Worm (Caenorhabditis elegans): Measurements from ENCODE around the gene acr-21.

Gene acr-21

DNA sequence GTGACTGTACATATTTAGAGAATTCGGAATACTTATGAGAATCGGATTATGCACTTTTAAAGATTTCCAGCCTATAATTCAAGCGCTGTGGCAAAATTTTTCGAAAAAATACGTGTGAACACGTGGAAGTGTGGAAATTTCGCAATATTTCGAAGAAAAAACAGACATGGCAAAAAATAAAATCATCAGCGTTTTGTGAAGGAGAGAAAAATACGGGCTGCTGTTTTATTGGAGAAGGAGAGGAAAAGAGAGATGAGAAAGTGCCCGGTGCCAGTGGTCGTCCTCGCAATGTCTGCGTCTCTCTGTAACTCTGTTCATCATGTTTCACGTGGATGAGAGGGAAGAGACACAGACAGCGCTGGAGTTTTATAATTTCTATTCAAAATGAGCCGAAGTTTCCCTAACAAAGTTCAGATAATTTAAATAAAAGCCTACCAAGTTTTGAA is 24.4 kb downstream of the acr-21 start (continued):
- TF ChIP-seq jun-1 (tag; optimal IDR thresholded peaks at IDR 0.05) (peak; percentile 58), rnt-1 (tag; optimal IDR thresholded peaks at IDR 0.05) (peak; percentile 83), alr-1 (tag; optimal IDR thresholded peaks at IDR 0.05; ENCODE audit: borderline replicate concordance) (no peak), xbp-1 (tag; optimal IDR thresholded peaks at IDR 0.05) (peak; percentile 58), fos-1 (tag; optimal IDR thresholded peaks at IDR 0.05) (no peak), nhr-90 (tag; optimal IDR thresholded peaks at IDR 0.05; ENCODE audit: poor library complexity) (peak; percentile 76), dpl-1 (GFP tag; optimal IDR thresholded peaks at IDR 0.05) (peak; percentile 43 to 66 (median 62)), tlp-1 (tag; optimal IDR thresholded peaks at IDR 0.05) (no peak), sox-4 (tag; optimal IDR thresholded peaks at IDR 0.05) (no peak), blmp-1 (tag; optimal IDR thresholded peaks at IDR 0.05) (peak; percentile 82), C04F5.9 (tag; optimal IDR thresholded peaks at IDR 0.05) (no peak), nhr-84 (tag; optimal IDR thresholded peaks at IDR 0.05) (no peak), pag-3 (tag; optimal IDR thresholded peaks at IDR 0.05; ENCODE audit: borderline replicate concordance, insufficient read depth) (peak; percentile 81), swsn-7 (tag; optimal IDR thresholded peaks at IDR 0.05) (peak; percentile 74), nhr-237 (tag; optimal IDR thresholded peaks at IDR 0.05) (no peak), ama-1 (optimal IDR thresholded peaks at IDR 0.05) (peak; percentile 77), nhr-19 (GFP tag; conservative IDR thresholded peaks at IDR 0.05) (peak; percentile 89), snu-23 (GFP tag; optimal IDR thresholded peaks at IDR 0.05) (peak; percentile 85), unc-30 (tag; optimal IDR thresholded peaks at IDR 0.05) (no peak), nhr-77 (tag; optimal IDR thresholded peaks at IDR 0.05) (peak; percentile 45), ces-1 (GFP tag; optimal IDR thresholded peaks at IDR 0.05) (no peak), hlh-17 (GFP tag; optimal IDR thresholded peaks at IDR 0.05; ENCODE audit: borderline replicate concordance) (no peak), mep-1 (tag; optimal IDR thresholded peaks at IDR 0.05) (peak; percentile 75), unc-130 (tag; optimal IDR thresholded peaks at IDR 0.05) (peak; percentile 81), efl-3 (GFP tag; optimal IDR thresholded peaks at IDR 0.05) (no peak), C16A3.4 (tag; optimal IDR thresholded peaks at IDR 0.05) (peak; percentile 30), aha-1 (tag; optimal IDR thresholded peaks at IDR 0.05) (no peak), nhr-12 (tag; optimal IDR thresholded peaks at IDR 0.05) (no peak), ceh-63 (GFP tag; optimal IDR thresholded peaks at IDR 0.05) (no peak), hlh-4 (tag; optimal IDR thresholded peaks at IDR 0.05) (no peak), grh-1 (GFP tag; IDR thresholded peaks at IDR 0.05) (no peak), lin-14 (GFP tag; optimal IDR thresholded peaks at IDR 0.05) (peak; percentile 90), skn-1 (tag; optimal IDR thresholded peaks at IDR 0.05) (peak; percentile 90), sup-37 (GFP tag; optimal IDR thresholded peaks at IDR 0.05) (no peak), mef-2 (tag; optimal IDR thresholded peaks at IDR 0.05) (no peak), elt-2 (tag; optimal IDR thresholded peaks at IDR 0.05) (peak; percentile 53), mdl-1 (tag; optimal IDR thresholded peaks at IDR 0.05) (peak in 1 of 2 experiments; percentile 90), unc-62 (GFP tag; optimal IDR thresholded peaks at IDR 0.05) (no peak), mab-9 (GFP tag; IDR thresholded peaks at IDR 0.05) (peak; percentile 47; the same call in 1 of the 2 replicates), fkh-4 (tag; optimal IDR thresholded peaks at IDR 0.05; ENCODE audit: borderline replicate concordance) (no peak)

DNA sequence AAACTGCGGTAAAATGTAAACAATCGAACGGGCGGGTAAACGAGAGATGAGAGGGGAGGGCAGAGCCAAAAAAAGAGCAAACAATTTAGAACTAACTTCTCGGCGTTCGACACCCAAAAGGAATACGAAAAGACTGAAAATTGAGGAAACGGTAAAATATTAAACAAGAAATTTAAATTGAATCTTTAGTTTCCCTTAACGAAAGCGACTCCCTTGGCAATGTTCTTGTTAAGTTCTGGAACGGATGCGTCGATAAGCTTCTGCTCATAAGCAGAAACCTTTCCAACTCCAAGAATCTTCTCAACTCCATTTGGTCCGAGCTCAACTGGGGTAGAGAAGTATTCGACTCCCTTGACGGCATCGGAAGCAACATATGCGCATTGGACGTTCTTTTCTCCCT is 25.0 kb downstream of the acr-21 start:
- TF ChIP-seq aha-1 (tag; optimal IDR thresholded peaks at IDR 0.05) (no peak), efl-1 (optimal IDR thresholded peaks at IDR 0.05) (no peak), efl-1 (GFP tag; optimal IDR thresholded peaks at IDR 0.05 in 1 of 2) (peak in 1 of 2 experiments; percentile 92)

DNA sequence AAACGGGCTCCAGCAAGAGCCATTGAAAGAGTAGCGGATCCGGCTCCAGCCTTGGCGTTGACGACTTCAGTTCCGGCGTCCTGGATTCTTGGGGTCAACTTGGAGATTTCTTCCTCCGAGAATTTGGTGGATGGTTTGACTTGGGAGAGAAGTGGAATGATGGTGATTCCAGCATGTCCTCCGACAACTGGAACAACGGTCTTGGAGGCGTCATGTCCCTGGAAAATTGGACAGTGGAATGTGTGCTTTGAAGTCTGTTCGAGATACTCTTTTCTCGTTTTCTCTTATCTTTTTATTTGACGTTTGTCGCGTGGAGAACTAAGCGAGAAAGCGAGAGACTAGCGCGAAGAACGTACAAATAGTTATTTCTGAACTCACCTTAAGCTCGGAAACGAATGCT is 25.4 kb downstream of the acr-21 start:
- TF ChIP-seq nhr-90 (tag; optimal IDR thresholded peaks at IDR 0.05; ENCODE audit: poor library complexity) (peak; percentile 9), nhr-19 (GFP tag; conservative IDR thresholded peaks at IDR 0.05) (peak; percentile 44), unc-62 (GFP tag; optimal IDR thresholded peaks at IDR 0.05) (no peak), zip-4 (GFP tag; optimal IDR thresholded peaks at IDR 0.05) (no peak), egl-13 (tag; optimal IDR thresholded peaks at IDR 0.05) (no peak), efl-1 (optimal IDR thresholded peaks at IDR 0.05) (no peak), efl-1 (GFP tag; optimal IDR thresholded peaks at IDR 0.05 in 1 of 2) (peak in 1 of 2 experiments; percentile 53), lin-35 (GFP tag; optimal IDR thresholded peaks at IDR 0.05) (peak in 1 of 2 experiments; percentile 10), pax-3 (tag; optimal IDR thresholded peaks at IDR 0.05) (no peak), snpc-4 (tag; optimal IDR thresholded peaks at IDR 0.05) (no peak)

Measured in whole organism, L1 larva.